Worm (Caenorhabditis elegans) whole organism, L3 larva: ENCODE data around the gene paqr-3.
"Not testable (repeated sequence)": the region's sequence is repeated elsewhere in the genome, so short reads cannot be mapped to it uniquely, and the experiment has no call there.

ENCODE experiments used
- R02D3.7 ChIP-seq: fragments of 150-350 bp; optimal IDR thresholded peaks from 2 replicates; lab custom pipeline; 2014; ENCODE audit warnings: missing biosample characterization, missing genetic modification characterization
- aly-2 ChIP-seq: fragments of 150-350 bp; optimal IDR thresholded peaks from 2 replicates; lab custom pipeline; 2014; ENCODE audit warnings: missing biosample characterization, missing genetic modification characterization
- elt-3 ChIP-seq, 3 experiments: fragments of 150-350 bp in 1 of 3; sonication (generic microtip) in 2 of 3; optimal IDR thresholded peaks; 2 replicates in 2 of 3; 4 replicates in 1 of 3; lab custom pipeline; 2014 to 2017; ENCODE audit warnings: missing biosample characterization in 3 of 3, missing genetic modification characterization in 3 of 3
- eor-1 ChIP-seq, 2 experiments: fragments of 150-350 bp; optimal IDR thresholded peaks; 2 replicates each; lab custom pipeline; 2014 to 2018; ENCODE audit warnings: missing biosample characterization in 2 of 2, missing genetic modification characterization in 2 of 2
- fkh-10 ChIP-seq: sonication (generic microtip); optimal IDR thresholded peaks from 2 replicates; lab custom pipeline; 2017; ENCODE audit warnings: missing biosample characterization, missing genetic modification reagents, missing genetic modification characterization
- fos-1 ChIP-seq: fragments of 150-350 bp; optimal IDR thresholded peaks from 2 replicates; lab custom pipeline; 2014; ENCODE audit warnings: missing biosample characterization, missing genetic modification characterization
- jun-1 ChIP-seq: fragments of 150-350 bp; optimal IDR thresholded peaks from 2 replicates; lab custom pipeline; 2014; ENCODE audit warnings: missing biosample characterization, missing genetic modification reagents, missing genetic modification characterization
- lin-15B ChIP-seq: fragments of 150-350 bp; optimal IDR thresholded peaks from 2 replicates; lab custom pipeline; 2014; ENCODE audit warnings: missing biosample characterization, missing genetic modification characterization
- nhr-12 ChIP-seq: fragments of 150-350 bp; optimal IDR thresholded peaks from 2 replicates; lab custom pipeline; 2014; ENCODE audit warnings: missing biosample characterization, missing genetic modification characterization
- nhr-25 ChIP-seq: sonication (generic microtip); optimal IDR thresholded peaks from 2 replicates; lab custom pipeline; 2017; ENCODE audit warnings: missing biosample characterization, missing genetic modification characterization
- nhr-67 ChIP-seq: fragments of 150-350 bp; optimal IDR thresholded peaks from 2 replicates; lab custom pipeline; 2014; ENCODE audit warnings: missing biosample characterization, missing genetic modification characterization
- pha-4 ChIP-seq: fragments of 150-350 bp; optimal IDR thresholded peaks from 2 replicates; lab custom pipeline; 2014; ENCODE audit warnings: missing biosample characterization, missing genetic modification reagents, missing genetic modification characterization
- unc-39 ChIP-seq: sonication (generic microtip); optimal IDR thresholded peaks from 4 replicates; lab custom pipeline; 2017; ENCODE audit warnings: missing biosample characterization, missing genetic modification characterization

- TF ChIP-seq aly-2 (tag; lab: Kevin White, UChicago); fos-1 (tag; lab: Kevin White, UChicago); jun-1 (tag; lab: Kevin White, UChicago); fkh-10; elt-3 (tag; optimal IDR thresholded peaks at IDR 0.05; lab: Kevin White, UChicago); nhr-25 (tag; lab: Kevin White, UChicago); pha-4 (tag; lab: Kevin White, UChicago); R02D3.7 (tag; lab: Kevin White, UChicago); eor-1 (tag; optimal IDR thresholded peaks at IDR 0.05; lab: Kevin White, UChicago); nhr-67 (tag; lab: Kevin White, UChicago); unc-39 (tag; lab: Kevin White, UChicago); lin-15B (tag; lab: Kevin White, UChicago); nhr-12: not testable (repeated sequence)
These were observed 9.7 kb downstream of the paqr-3 start, which contains the start of gene Y67A10A.7 for ce11 chrIV:14373814-14374213.
